Worm (Caenorhabditis elegans) whole organism, young adult: ENCODE data around the gene ZK686.2.

ENCODE experiments used
- B0035.1 ChIP-seq: sonication (generic microtip); optimal IDR thresholded peaks from 2 replicates; lab custom pipeline; 2016; ENCODE audit warnings: missing genetic modification characterization, mild to moderate bottlenecking, missing compliant biosample characterization, missing genotype, missing genetic modification reagents
- C17E4.6 ChIP-seq: fragments of 200-800 bp; sonication (Bioruptor generic); IDR thresholded peaks from 2 replicates; pipeline ENCODE4 v1.3.6; 2022; ENCODE audit warnings: missing genetic modification reagents, missing genetic modification characterization, missing compliant biosample characterization
- F39B2.1 ChIP-seq: fragments of 200-800 bp; sonication (Bioruptor generic); IDR thresholded peaks from 2 replicates; pipeline ENCODE4 v1.3.6; 2022; ENCODE audit warnings: missing genetic modification reagents, missing genetic modification characterization, missing compliant biosample characterization
- F52B5.7 ChIP-seq: sonication (generic microtip); optimal IDR thresholded peaks from 2 replicates; lab custom pipeline; 2016; ENCODE audit warnings: mild to moderate bottlenecking, missing genetic modification characterization, missing compliant biosample characterization
- F57A8.1 ChIP-seq: fragments of 200-800 bp; sonication (Bioruptor generic); optimal IDR thresholded peaks from 2 replicates; lab custom pipeline; 2018; ENCODE audit warnings: mild to moderate bottlenecking, missing genetic modification characterization, moderate library complexity, missing compliant biosample characterization
- F57C9.4 ChIP-seq: sonication (generic microtip); optimal IDR thresholded peaks from 2 replicates; lab custom pipeline; 2017; ENCODE audit warnings: mild to moderate bottlenecking, missing genetic modification characterization, missing compliant biosample characterization
- K11D2.4 ChIP-seq: fragments of 200-800 bp; sonication (Bioruptor generic); IDR thresholded peaks from 2 replicates; pipeline ENCODE4 v1.3.6; 2022; ENCODE audit warnings: missing genetic modification reagents, missing genetic modification characterization, missing compliant biosample characterization
- K12H6.12 ChIP-seq: fragments of 200-800 bp; sonication (Bioruptor generic); optimal IDR thresholded peaks from 2 replicates; lab custom pipeline; 2018; ENCODE audit warnings: mild to moderate bottlenecking, missing genetic modification characterization, missing compliant biosample characterization
- Y53G8AR.9 ChIP-seq: fragments of 200-800 bp; sonication (Bioruptor generic); conservative IDR thresholded peaks from 2 replicates; pipeline ENCODE4 v1.3.6; 2022; ENCODE audit warnings: missing genetic modification reagents, missing genetic modification characterization, missing compliant biosample characterization
- ZK185.1 ChIP-seq: sonication (generic microtip); optimal IDR thresholded peaks from 2 replicates; lab custom pipeline; 2016; ENCODE audit warnings: mild to moderate bottlenecking, missing genetic modification characterization, missing compliant biosample characterization; ENCODE audit not compliant: poor library complexity, severe bottlenecking
- akir-1 ChIP-seq: fragments of 200-800 bp; sonication (Bioruptor generic); optimal IDR thresholded peaks from 2 replicates; lab custom pipeline; 2018; ENCODE audit warnings: mild to moderate bottlenecking, missing genetic modification characterization, moderate library complexity, missing compliant biosample characterization
- atf-7 ChIP-seq: sonication (generic microtip); optimal IDR thresholded peaks from 2 replicates; lab custom pipeline; 2017; ENCODE audit warnings: mild to moderate bottlenecking, missing genetic modification characterization, missing compliant biosample characterization
- attf-5 ChIP-seq: fragments of 200-800 bp; sonication (Bioruptor generic); optimal IDR thresholded peaks from 2 replicates; lab custom pipeline; 2018; ENCODE audit warnings: mild to moderate bottlenecking, missing genetic modification characterization, missing compliant biosample characterization
- ccch-3 ChIP-seq: fragments of 200-800 bp; sonication (Bioruptor generic); optimal IDR thresholded peaks from 2 replicates; lab custom pipeline; 2018; ENCODE audit warnings: mild to moderate bottlenecking, missing genetic modification characterization, missing compliant biosample characterization
- cebp-1 ChIP-seq, 2 experiments: fragments of 200-800 bp in 1 of 2; sonication (Bioruptor generic) in 1 of 2; sonication (generic microtip) in 1 of 2; IDR thresholded peaks in 1 of 2; optimal IDR thresholded peaks in 1 of 2; 2 replicates each; pipeline versions ENCODE4 v1.3.6 to Lab custom; 2017 to 2022; ENCODE audit warnings: missing compliant biosample characterization in 2 of 2, missing genetic modification characterization in 2 of 2, mild to moderate bottlenecking in 1 of 2, missing genetic modification reagents in 1 of 2, moderate library complexity in 1 of 2
- chd-7 ChIP-seq: sonication (generic microtip); optimal IDR thresholded peaks from 2 replicates; lab custom pipeline; 2016; ENCODE audit warnings: mild to moderate bottlenecking, missing genetic modification characterization, moderate library complexity, missing compliant biosample characterization
- die-1 ChIP-seq: sonication (generic microtip); optimal IDR thresholded peaks from 2 replicates; lab custom pipeline; 2016; ENCODE audit warnings: missing genotype, mild to moderate bottlenecking, missing genetic modification characterization, missing compliant biosample characterization
- efl-1 ChIP-seq: fragments of 150-350 bp; optimal IDR thresholded peaks from 2 replicates; lab custom pipeline; 2014; ENCODE audit warnings: missing biosample characterization, missing genetic modification reagents, missing genetic modification characterization
- ekl-4 ChIP-seq: fragments of 200-800 bp; sonication (Bioruptor generic); IDR thresholded peaks from 2 replicates; pipeline ENCODE4 v1.3.6; 2022; ENCODE audit warnings: missing genetic modification reagents, missing genetic modification characterization, missing compliant biosample characterization
- ets-4 ChIP-seq: fragments of 200-800 bp; sonication (Bioruptor generic); optimal IDR thresholded peaks from 2 replicates; lab custom pipeline; 2018; ENCODE audit warnings: mild to moderate bottlenecking, missing genetic modification characterization, missing compliant biosample characterization
- fkh-3 ChIP-seq: sonication (generic microtip); optimal IDR thresholded peaks from 2 replicates; lab custom pipeline; 2016; ENCODE audit warnings: mild to moderate bottlenecking, missing genetic modification characterization, missing compliant biosample characterization
- gei-17 ChIP-seq: fragments of 200-800 bp; sonication (Bioruptor generic); optimal IDR thresholded peaks from 2 replicates; lab custom pipeline; 2018; ENCODE audit warnings: mild to moderate bottlenecking, missing genetic modification characterization, missing compliant biosample characterization
- hmg-1.2 ChIP-seq: fragments of 200-800 bp; sonication (Bioruptor generic); IDR thresholded peaks from 2 replicates; pipeline ENCODE4 v1.3.6; 2022; ENCODE audit warnings: missing genetic modification reagents, missing genetic modification characterization, missing compliant biosample characterization
- hmg-20 ChIP-seq: fragments of 200-800 bp; sonication (Bioruptor generic); IDR thresholded peaks from 2 replicates; pipeline ENCODE4 v1.3.6; 2022; ENCODE audit warnings: missing genetic modification reagents, missing genetic modification characterization, missing compliant biosample characterization
- lag-1 ChIP-seq: fragments of 200-800 bp; sonication (Bioruptor generic); IDR thresholded peaks from 2 replicates; pipeline ENCODE4 v1.3.6; 2022; ENCODE audit warnings: missing genetic modification reagents, missing genetic modification characterization, missing compliant biosample characterization
- let-526 ChIP-seq: fragments of 200-800 bp; sonication (Bioruptor generic); IDR thresholded peaks from 2 replicates; pipeline ENCODE4 v1.3.6; 2022; ENCODE audit warnings: missing genetic modification reagents, missing genetic modification characterization, missing compliant biosample characterization
- lin-26 ChIP-seq: fragments of 200-800 bp; sonication (Bioruptor generic); IDR thresholded peaks from 2 replicates; pipeline ENCODE4 v1.3.6; 2022; ENCODE audit warnings: missing genetic modification reagents, missing genetic modification characterization, missing compliant biosample characterization
- lin-35 ChIP-seq, 3 experiments: fragments of 150-350 bp in 2 of 3; sonication (generic microtip) in 1 of 3; optimal IDR thresholded peaks; 2 replicates each; lab custom pipeline; 2014 to 2018; ENCODE audit warnings: missing biosample characterization in 3 of 3, missing genetic modification characterization in 3 of 3, missing genetic modification reagents in 3 of 3
- lin-40 ChIP-seq: sonication (generic microtip); optimal IDR thresholded peaks from 2 replicates; lab custom pipeline; 2016; ENCODE audit warnings: missing genetic modification characterization, mild to moderate bottlenecking, missing compliant biosample characterization, missing genotype, missing genetic modification reagents
- lin-54 ChIP-seq: fragments of 200-800 bp; sonication (Bioruptor generic); optimal IDR thresholded peaks from 2 replicates; lab custom pipeline; 2018; ENCODE audit warnings: mild to moderate bottlenecking, missing genetic modification characterization, missing compliant biosample characterization
- lir-1 ChIP-seq: fragments of 200-800 bp; sonication (Bioruptor generic); conservative IDR thresholded peaks from 2 replicates; pipeline ENCODE4 v1.3.6; 2022; ENCODE audit warnings: missing genetic modification reagents, missing genetic modification characterization, missing compliant biosample characterization
- madf-10 ChIP-seq: sonication (generic microtip); optimal IDR thresholded peaks from 2 replicates; lab custom pipeline; 2016; ENCODE audit warnings: mild to moderate bottlenecking, missing genetic modification characterization, missing compliant biosample characterization
- mcd-1 ChIP-seq: fragments of 200-800 bp; sonication (Bioruptor generic); IDR thresholded peaks from 2 replicates; pipeline ENCODE4 v1.3.6; 2022; ENCODE audit warnings: missing genetic modification reagents, missing genetic modification characterization, missing compliant biosample characterization
- mxl-1 ChIP-seq: sonication (generic microtip); optimal IDR thresholded peaks from 2 replicates; lab custom pipeline; 2016; ENCODE audit warnings: missing genetic modification characterization, missing compliant biosample characterization
- nfya-2 ChIP-seq: fragments of 200-800 bp; sonication (Bioruptor generic); IDR thresholded peaks from 2 replicates; pipeline ENCODE4 v1.3.6; 2022; ENCODE audit warnings: missing genetic modification reagents, missing genetic modification characterization, missing compliant biosample characterization
- nhr-27 ChIP-seq: fragments of 200-800 bp; sonication (Bioruptor generic); optimal IDR thresholded peaks from 2 replicates; lab custom pipeline; 2018; ENCODE audit warnings: mild to moderate bottlenecking, missing genetic modification characterization, moderate library complexity, missing compliant biosample characterization
- pha-4 ChIP-seq: fragments of 150-350 bp; sonication (generic microtip); optimal IDR thresholded peaks from 2 replicates; lab custom pipeline; 2014; ENCODE audit warnings: missing biosample characterization, missing genetic modification reagents, missing genetic modification characterization
- snpc-1.1 ChIP-seq: sonication (generic microtip); optimal IDR thresholded peaks from 2 replicates; lab custom pipeline; 2017; ENCODE audit warnings: missing genetic modification characterization, mild to moderate bottlenecking, missing compliant biosample characterization, antibody characterized with exemption, moderate library complexity, missing genotype, missing genetic modification reagents; ENCODE audit not compliant: insufficient read depth
- snpc-3.4 ChIP-seq: sonication (generic microtip); optimal IDR thresholded peaks from 2 replicates; lab custom pipeline; 2017; ENCODE audit warnings: missing genetic modification characterization, mild to moderate bottlenecking, missing compliant biosample characterization, antibody characterized with exemption, moderate library complexity, missing genotype, missing genetic modification reagents
- somi-1 ChIP-seq: fragments of 200-800 bp; sonication (Bioruptor generic); optimal IDR thresholded peaks from 2 replicates; lab custom pipeline; 2018; ENCODE audit warnings: mild to moderate bottlenecking, missing genetic modification characterization, missing compliant biosample characterization
- zfh-2 ChIP-seq: fragments of 200-800 bp; sonication (Bioruptor generic); conservative IDR thresholded peaks from 2 replicates; pipeline ENCODE4 v1.3.6; 2022; ENCODE audit warnings: missing genetic modification reagents, missing genetic modification characterization, missing compliant biosample characterization
- ztf-28 ChIP-seq: fragments of 200-800 bp; sonication (Bioruptor generic); IDR thresholded peaks from 2 replicates; pipeline ENCODE4 v1.3.6; 2022; ENCODE audit warnings: missing genetic modification reagents, missing genetic modification characterization, missing compliant biosample characterization
- ztf-3 ChIP-seq: fragments of 200-800 bp; sonication (Bioruptor generic); optimal IDR thresholded peaks from 2 replicates; lab custom pipeline; 2018; ENCODE audit warnings: mild to moderate bottlenecking, missing genetic modification characterization, missing compliant biosample characterization

Gene ZK686.2

DNA sequence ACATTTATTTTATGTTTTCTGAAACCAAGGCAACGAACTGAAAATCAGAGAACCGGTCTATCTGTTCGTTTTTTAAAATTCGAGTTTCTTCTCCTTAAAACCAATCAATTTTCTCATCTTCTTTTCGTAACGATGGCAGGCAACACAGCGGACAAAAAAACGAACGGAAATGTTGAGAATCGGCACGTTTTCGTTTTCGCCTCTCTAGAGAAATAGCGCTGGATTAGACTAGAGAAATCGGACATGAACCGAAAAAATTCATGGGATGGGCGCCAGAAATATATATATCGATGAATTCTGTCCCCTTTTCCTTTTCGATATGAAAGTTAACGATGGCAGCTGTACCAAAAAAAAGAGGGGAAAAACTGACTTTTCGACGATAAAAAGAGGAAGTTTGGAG lies 43.4 kb downstream of the ZK686.2 start:
- TF ChIP-seq cebp-1 (GFP tag; IDR thresholded peaks at IDR 0.05; lab: Robert Waterston, UW) = no peak
- TF ChIP-seq cebp-1 (tag; optimal IDR thresholded peaks at IDR 0.05; lab: Kevin White, UChicago) = peak; percentile 17
- peak; percentile 34 for TF ChIP-seq somi-1 (GFP tag; lab: Kevin White, UChicago)
- no peak for TF ChIP-seq F57C9.4 (tag; lab: Kevin White, UChicago)
- no peak for TF ChIP-seq lir-1 (GFP tag; lab: Robert Waterston, UW)
- TF ChIP-seq pha-4 (tag; lab: Kevin White, UChicago) = no peak
- TF ChIP-seq snpc-3.4 (tag; lab: Kevin White, UChicago) = no peak
- TF ChIP-seq lin-40 (tag; lab: Kevin White, UChicago) = peak; percentile 33

DNA sequence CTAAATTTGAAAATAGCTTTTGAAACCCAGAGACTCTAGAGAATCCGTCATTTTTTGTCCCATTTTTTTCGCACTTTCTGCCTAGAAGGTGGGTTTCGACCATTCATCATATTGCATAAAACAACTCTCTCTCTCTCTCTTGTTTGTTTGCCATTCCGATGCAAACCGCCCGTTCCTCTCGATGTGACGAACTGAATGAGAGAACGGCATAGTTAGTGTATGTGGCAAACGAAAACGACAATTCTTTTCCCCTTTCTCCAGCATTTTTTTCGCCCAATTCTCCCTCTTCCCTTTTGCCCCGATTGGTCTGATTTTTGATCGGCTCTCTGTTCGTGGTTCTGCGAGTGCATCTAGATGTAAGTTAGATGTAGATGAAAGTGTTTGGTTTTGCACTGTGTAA lies 44.3 kb downstream of the ZK686.2 start:
- TF ChIP-seq die-1 = no peak
- TF ChIP-seq K11D2.4 (GFP tag; lab: Robert Waterston, UW) = 0 out of 2 replicates have a peak, but pooled peaks have one; percentile 19
- peak; percentile 3 for TF ChIP-seq ZK185.1 (tag; lab: Kevin White, UChicago)
- 0 out of 2 replicates have a peak, but pooled peaks have one; percentile 14 for TF ChIP-seq Y53G8AR.9 (GFP tag; lab: Robert Waterston, UW)
- TF ChIP-seq, all 124 proteins: peak for 3

DNA sequence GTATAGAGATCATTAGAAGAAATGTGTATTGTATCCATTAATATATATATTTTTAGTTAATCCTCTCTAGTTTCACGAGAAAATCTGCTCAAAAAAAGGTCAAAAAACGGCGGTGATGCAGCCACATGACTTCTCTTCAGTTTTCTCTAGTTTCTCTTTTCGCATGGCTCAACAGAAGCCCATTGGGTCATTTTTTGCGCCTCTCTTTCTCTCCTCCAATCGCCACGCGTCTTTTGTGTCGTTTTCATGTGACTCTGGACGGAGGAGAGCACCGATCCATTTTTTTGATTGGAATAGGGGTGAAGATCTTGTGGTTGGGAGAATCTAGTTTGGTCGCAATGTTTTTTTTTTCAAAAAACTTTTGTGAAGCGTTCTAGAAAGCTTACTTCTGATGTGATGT lies 45.0 kb downstream of the ZK686.2 start:
- TF ChIP-seq F57A8.1 (GFP tag; lab: Kevin White, UChicago) (no peak), lin-54 (GFP tag; lab: Kevin White, UChicago) (peak; percentile 6), madf-10 (tag; lab: Kevin White, UChicago) (peak; percentile 13), ztf-3 (GFP tag; lab: Kevin White, UChicago) (no peak), C17E4.6 (GFP tag; lab: Robert Waterston, UW) (no peak), lag-1 (GFP tag; lab: Robert Waterston, UW) (no peak), let-526 (GFP tag; lab: Robert Waterston, UW) (peak; percentile 41; the same call in 1 of the 2 replicates), B0035.1 (tag; lab: Kevin White, UChicago) (no peak), hmg-20 (GFP tag; lab: Robert Waterston, UW) (no peak), efl-1 (GFP tag; lab: Kevin White, UChicago) (no peak), atf-7 (tag; lab: Kevin White, UChicago) (no peak), nfya-2 (GFP tag; lab: Robert Waterston, UW) (no peak), hmg-1.2 (peak; percentile 21; the same call in 1 of the 2 replicates), ztf-28 (GFP tag; lab: Robert Waterston, UW) (no peak), nhr-27 (tag; lab: Kevin White, UChicago) (no peak), chd-7 (tag; lab: Kevin White, UChicago) (peak; percentile 21), mcd-1 (GFP tag; lab: Robert Waterston, UW) (no peak), ccch-3 (GFP tag; lab: Kevin White, UChicago) (no peak), cebp-1 (GFP tag; IDR thresholded peaks at IDR 0.05; lab: Robert Waterston, UW) (0 out of 2 replicates have a peak, but pooled peaks have one; percentile 28), cebp-1 (tag; optimal IDR thresholded peaks at IDR 0.05; lab: Kevin White, UChicago) (peak; percentile 65), lin-26 (peak; percentile 53; the same call in 1 of the 2 replicates), lin-35 (GFP tag; optimal IDR thresholded peaks at IDR 0.05; lab: Kevin White, UChicago) (no peak), K11D2.4 (GFP tag; lab: Robert Waterston, UW) (0 out of 2 replicates have a peak, but pooled peaks have one; percentile 55), ekl-4 (no peak), fkh-3 (tag; lab: Kevin White, UChicago) (no peak), ets-4 (GFP tag; lab: Kevin White, UChicago) (no peak), K12H6.12 (tag; lab: Kevin White, UChicago) (peak; percentile 50), akir-1 (GFP tag; lab: Kevin White, UChicago) (no peak), snpc-1.1 (tag; lab: Kevin White, UChicago) (no peak), gei-17 (GFP tag; lab: Kevin White, UChicago) (no peak), zfh-2 (GFP tag; lab: Robert Waterston, UW) (peak; percentile 72; the same call in 1 of the 2 replicates), F39B2.1 (GFP tag; lab: Robert Waterston, UW) (no peak), mxl-1 (no peak), attf-5 (GFP tag; lab: Kevin White, UChicago) (peak; percentile 42), F52B5.7 (tag; lab: Kevin White, UChicago) (no peak)
